Fruit fly (Drosophila melanogaster): ENCODE measurements around the gene PGRP-LD.

The PGRP-LD gene

dm6 chr3L:5789663-5790062 lies 9.8 kb downstream of the PGRP-LD start (continued):
- TF ChIP-seq Doc2 (GFP tag; IDR thresholded peaks at IDR 0.05) = no peak
- no peak for TF ChIP-seq cwo (GFP tag; optimal IDR thresholded peaks at IDR 0.05)
- TF ChIP-seq CG11456 (GFP tag; IDR thresholded peaks at IDR 0.05) = no peak
- no peak for TF ChIP-seq CG11398 (GFP tag; optimal IDR thresholded peaks at IDR 0.05)
- no peak for TF ChIP-seq fu2 (GFP tag; optimal IDR thresholded peaks at IDR 0.05)
- no peak for TF ChIP-seq CG7963 (GFP tag; IDR thresholded peaks at IDR 0.05; ENCODE audit: partially characterized antibody)
- TF ChIP-seq amos (GFP tag; IDR thresholded peaks at IDR 0.05; ENCODE audit: partially characterized antibody) = no peak
- no peak for TF ChIP-seq H15 (GFP tag; IDR thresholded peaks at IDR 0.05)
- TF ChIP-seq CG8388 (GFP tag; optimal IDR thresholded peaks at IDR 0.05) = no peak
- no peak for TF ChIP-seq CG1602 (GFP tag; optimal IDR thresholded peaks at IDR 0.05)
- no peak for TF ChIP-seq ATbp (GFP tag; optimal IDR thresholded peaks at IDR 0.05)
- TF ChIP-seq her (GFP tag; optimal IDR thresholded peaks at IDR 0.05) = peak; percentile 54
- TF ChIP-seq CG6654 (GFP tag; optimal IDR thresholded peaks at IDR 0.05) = no peak
- TF ChIP-seq zf30C (GFP tag; optimal IDR thresholded peaks at IDR 0.05) = no peak
- TF ChIP-seq gsb-n (tag; optimal IDR thresholded peaks at IDR 0.05) = no peak
- no peak for TF ChIP-seq dimm (GFP tag; IDR thresholded peaks at IDR 0.05)
- peak; percentile 38 for TF ChIP-seq CG15269 (tag; optimal IDR thresholded peaks at IDR 0.05)
- no peak for TF ChIP-seq CG8281 (tag; optimal IDR thresholded peaks at IDR 0.05)
- TF ChIP-seq cad (GFP tag; optimal IDR thresholded peaks at IDR 0.05) = no peak
- TF ChIP-seq ttk (GFP tag; IDR thresholded peaks at IDR 0.05) = no peak
- TF ChIP-seq chn (GFP tag; optimal IDR thresholded peaks at IDR 0.05) = no peak
- TF ChIP-seq shn (GFP tag; optimal IDR thresholded peaks at IDR 0.05) = no peak
- TF ChIP-seq Dbx (GFP tag; IDR thresholded peaks at IDR 0.05) = 0 out of 3 replicates have a peak, but pooled peaks have one; percentile 31
- no peak for TF ChIP-seq Hmx (GFP tag; optimal IDR thresholded peaks at IDR 0.05)
- TF ChIP-seq h (optimal IDR thresholded peaks at IDR 0.05) = no peak
- no peak for TF ChIP-seq CG1832 (GFP tag; optimal IDR thresholded peaks at IDR 0.05)
- TF ChIP-seq CG18011 (GFP tag; optimal IDR thresholded peaks at IDR 0.05) = peak; percentile 8
- TF ChIP-seq HLH3B (GFP tag; IDR thresholded peaks at IDR 0.05) = no peak
- no peak for TF ChIP-seq CG11696 (GFP tag; IDR thresholded peaks at IDR 0.05)
- TF ChIP-seq sr (GFP tag; IDR thresholded peaks at IDR 0.05) = peak; percentile 95
- no peak for TF ChIP-seq CG4730 (GFP tag; IDR thresholded peaks at IDR 0.05)
- no peak for TF ChIP-seq dmrt11E (tag; optimal IDR thresholded peaks at IDR 0.05)
- peak; percentile 84 for TF ChIP-seq scrt (GFP tag; optimal IDR thresholded peaks at IDR 0.05)
- peak; percentile 45 for TF ChIP-seq CG13424 (tag; optimal IDR thresholded peaks at IDR 0.05)
- TF ChIP-seq CG4282 (GFP tag; optimal IDR thresholded peaks at IDR 0.05) = no peak
- TF ChIP-seq CG12744 (GFP tag; optimal IDR thresholded peaks at IDR 0.05) = no peak
- no peak for TF ChIP-seq sna (GFP tag; IDR thresholded peaks at IDR 0.05; ENCODE audit: partially characterized antibody)
- TF ChIP-seq bab2 (GFP tag; optimal IDR thresholded peaks at IDR 0.05) = peak; percentile 57
- TF ChIP-seq CG18262 (tag; optimal IDR thresholded peaks at IDR 0.05) = peak; percentile 22
- no peak for TF ChIP-seq NK7.1 (GFP tag; optimal IDR thresholded peaks at IDR 0.05)
- no peak for TF ChIP-seq ab (GFP tag; optimal IDR thresholded peaks at IDR 0.05)
- TF ChIP-seq CG2116 (GFP tag; optimal IDR thresholded peaks at IDR 0.05) = peak; percentile 45
- no peak for TF ChIP-seq al (GFP tag; IDR thresholded peaks at IDR 0.05)
- no peak for TF ChIP-seq dmrt99B (tag; optimal IDR thresholded peaks at IDR 0.05)
- TF ChIP-seq Aef1 (GFP tag; IDR thresholded peaks at IDR 0.05) = no peak
- TF ChIP-seq BEAF-32 (GFP tag; optimal IDR thresholded peaks at IDR 0.05) = peak; percentile 30
- TF ChIP-seq CG31365 (tag; optimal IDR thresholded peaks at IDR 0.05) = no peak
- TF ChIP-seq CG2199 (GFP tag; IDR thresholded peaks at IDR 0.05) = no peak
- no peak for TF ChIP-seq CG1024 (GFP tag; IDR thresholded peaks at IDR 0.05)
- no peak for TF ChIP-seq tx (GFP tag; optimal IDR thresholded peaks at IDR 0.05)
- no peak for TF ChIP-seq CG12104 (GFP tag; optimal IDR thresholded peaks at IDR 0.05)
- TF ChIP-seq Chrac-16 (GFP tag; optimal IDR thresholded peaks at IDR 0.05) = peak; percentile 22
- no peak for TF ChIP-seq CG32767 (GFP tag; IDR thresholded peaks at IDR 0.05)
